Fruit fly (Drosophila melanogaster): ENCODE measurements around the gene ppk21.

The ppk21 gene

dm6 chr3R:29651488-29651887, 13.1 kb upstream of the ppk21 start (continued):
- TF ChIP-seq CG13424 (tag; optimal IDR thresholded peaks at IDR 0.05) (peak; percentile 43), p53 (GFP tag; optimal IDR thresholded peaks at IDR 0.05) (no peak), grn (GFP tag; optimal IDR thresholded peaks at IDR 0.05) (no peak), gfzf (GFP tag; optimal IDR thresholded peaks at IDR 0.05) (no peak), klu (GFP tag; IDR thresholded peaks at IDR 0.05) (no peak), CG30020 (tag; optimal IDR thresholded peaks at IDR 0.05) (no peak), CG14710 (tag; optimal IDR thresholded peaks at IDR 0.05) (no peak), CG16813 (GFP tag; IDR thresholded peaks at IDR 0.05; ENCODE audit: partially characterized antibody) (no peak), onecut (GFP tag; IDR thresholded peaks at IDR 0.05) (0 out of 2 replicates have a peak, but pooled peaks have one; percentile 6), sna (GFP tag; IDR thresholded peaks at IDR 0.05; ENCODE audit: partially characterized antibody) (no peak), CG12769 (tag; optimal IDR thresholded peaks at IDR 0.05) (peak; percentile 32), br (optimal IDR thresholded peaks at IDR 0.05) (no peak), crc (GFP tag; optimal IDR thresholded peaks at IDR 0.05) (no peak), Nf-YC (tag; optimal IDR thresholded peaks at IDR 0.05) (no peak), CG16779 (GFP tag; IDR thresholded peaks at IDR 0.05) (no peak), CG11696 (GFP tag; IDR thresholded peaks at IDR 0.05) (no peak), CG43689 (GFP tag; IDR thresholded peaks at IDR 0.05) (no peak), H2.0 (GFP tag; IDR thresholded peaks at IDR 0.05) (no peak), CG10959 (GFP tag; IDR thresholded peaks at IDR 0.05) (no peak), HLH4C (GFP tag; IDR thresholded peaks at IDR 0.05; ENCODE audit: partially characterized antibody) (no peak), HmgZ (tag; optimal IDR thresholded peaks at IDR 0.05) (no peak), CG2875 (GFP tag; optimal IDR thresholded peaks at IDR 0.05) (no peak), Opbp (GFP tag; IDR thresholded peaks at IDR 0.05; ENCODE audit: partially characterized antibody) (no peak), ewg (GFP tag; optimal IDR thresholded peaks at IDR 0.05) (no peak), Kr (GFP tag; optimal IDR thresholded peaks at IDR 0.05) (no peak), wdn (GFP tag; IDR thresholded peaks at IDR 0.05) (no peak), D (optimal IDR thresholded peaks at IDR 0.05) (no peak), D (GFP tag; optimal IDR thresholded peaks at IDR 0.05) (no peak), Pdp1 (GFP tag; optimal IDR thresholded peaks at IDR 0.05) (peak in 1 of 2 experiments; percentile 15), sim (GFP tag; IDR thresholded peaks at IDR 0.05) (no peak), emc (GFP tag; optimal IDR thresholded peaks at IDR 0.05) (no peak), CG17359 (tag; optimal IDR thresholded peaks at IDR 0.05) (peak; percentile 33), pros (GFP tag; optimal IDR thresholded peaks at IDR 0.05) (no peak), gsb (GFP tag; IDR thresholded peaks at IDR 0.05) (no peak), C15 (GFP tag; IDR thresholded peaks at IDR 0.05) (no peak), dan (GFP tag; IDR thresholded peaks at IDR 0.05) (no peak), gsb-n (tag; optimal IDR thresholded peaks at IDR 0.05) (no peak), HLHmδ (GFP tag; optimal IDR thresholded peaks at IDR 0.05) (no peak), hbn (GFP tag; IDR thresholded peaks at IDR 0.05; ENCODE audit: partially characterized antibody) (no peak), CG1024 (GFP tag; IDR thresholded peaks at IDR 0.05) (no peak), Atf6 (GFP tag; IDR thresholded peaks at IDR 0.05) (peak; percentile 59; the same call in 1 of the 2 replicates), Mrtf (GFP tag; IDR thresholded peaks at IDR 0.05) (no peak), tio (GFP tag; optimal IDR thresholded peaks at IDR 0.05) (peak; percentile 4), CrebB (tag; optimal IDR thresholded peaks at IDR 0.05) (no peak), CG18619 (GFP tag; optimal IDR thresholded peaks at IDR 0.05) (peak; percentile 2), fd102C (GFP tag; optimal IDR thresholded peaks at IDR 0.05) (no peak), sug (tag; optimal IDR thresholded peaks at IDR 0.05) (no peak), CG10274 (GFP tag; optimal IDR thresholded peaks at IDR 0.05) (no peak), eve (GFP tag; optimal IDR thresholded peaks at IDR 0.05) (no peak), Aef1 (GFP tag; IDR thresholded peaks at IDR 0.05) (peak; percentile 16; the same call in 1 of the 3 replicates), Ets97D (GFP tag; optimal IDR thresholded peaks at IDR 0.05) (no peak), CG6689 (GFP tag; IDR thresholded peaks at IDR 0.05) (no peak)

Data from whole organism, embryonic.